Fruit fly (Drosophila melanogaster): ENCODE measurements around the gene CG34008.

DNA sequence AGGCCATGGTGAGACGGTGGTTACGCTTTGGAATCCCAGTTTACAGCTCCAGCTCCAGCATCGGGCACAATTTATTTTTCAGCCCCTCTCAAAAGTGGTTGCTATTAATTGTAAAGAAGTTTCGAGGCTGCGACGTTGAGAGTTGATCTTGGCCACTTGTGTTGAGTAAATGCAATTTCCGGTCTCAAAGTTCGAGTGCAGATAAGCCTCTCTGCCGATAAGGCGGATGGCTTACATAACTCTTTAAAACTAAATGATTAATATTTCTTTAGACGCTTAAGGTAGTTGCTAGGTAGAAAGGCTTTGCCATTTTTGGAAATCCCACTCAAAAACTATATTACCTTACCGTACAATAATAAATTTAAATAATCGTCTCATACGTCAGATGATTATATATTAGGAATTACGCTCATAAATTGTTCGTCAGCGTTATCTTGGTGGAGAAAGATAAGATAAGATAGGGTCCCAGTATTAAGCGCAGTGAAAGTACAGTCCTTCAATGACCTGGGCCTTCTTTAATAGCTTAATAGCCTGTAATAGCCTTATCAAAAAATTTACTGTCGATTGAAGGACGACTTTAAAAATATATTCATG lies 24.3 kb upstream of the CG34008 start:
- TF ChIP-seq Smox (GFP tag; optimal IDR thresholded peaks at IDR 0.05) (no peak), Sox14 (GFP tag; optimal IDR thresholded peaks at IDR 0.05) (no peak), CG9139 (GFP tag; optimal IDR thresholded peaks at IDR 0.05) (no peak), CG11294 (GFP tag; IDR thresholded peaks at IDR 0.05) (no peak), Hr38 (GFP tag; optimal IDR thresholded peaks at IDR 0.05) (no peak)
